Worm (Caenorhabditis elegans) whole organism, L1 larva: Measurements from ENCODE around the gene srg-1.

Experiments
- C34B4.2 ChIP-seq: sonication (generic microtip); optimal IDR thresholded peaks from 2 replicates; lab custom pipeline; 2017; ENCODE audit warnings: mild to moderate bottlenecking, missing genetic modification characterization, missing compliant biosample characterization
- aha-1 ChIP-seq: fragments of 150-350 bp; optimal IDR thresholded peaks from 2 replicates; lab custom pipeline; 2014; ENCODE audit warnings: missing biosample characterization, missing genetic modification characterization
- blmp-1 ChIP-seq: fragments of 150-350 bp; optimal IDR thresholded peaks from 2 replicates; lab custom pipeline; 2014; ENCODE audit warnings: missing biosample characterization, missing genetic modification characterization
- ceh-63 ChIP-seq: fragments of 200-800 bp; sonication (Bioruptor generic); optimal IDR thresholded peaks from 2 replicates; lab custom pipeline; 2018; ENCODE audit warnings: mild to moderate bottlenecking, missing genetic modification characterization, missing compliant biosample characterization
- ceh-8 ChIP-seq: fragments of 200-800 bp; sonication (Bioruptor generic); optimal IDR thresholded peaks from 2 replicates; lab custom pipeline; 2018; ENCODE audit warnings: mild to moderate bottlenecking, missing genetic modification characterization, moderate library complexity, missing compliant biosample characterization
- dpl-1 ChIP-seq, 3 experiments: fragments of 150-350 bp in 2 of 3; sonication (generic microtip) in 1 of 3; optimal IDR thresholded peaks; 2 replicates each; lab custom pipeline; 2014 to 2017; ENCODE audit warnings: missing biosample characterization in 3 of 3, missing genetic modification characterization in 3 of 3, missing genetic modification reagents in 3 of 3
- dsc-1 ChIP-seq: sonication (generic microtip); optimal IDR thresholded peaks from 2 replicates; lab custom pipeline; 2016; ENCODE audit warnings: mild to moderate bottlenecking, missing genetic modification characterization, missing compliant biosample characterization
- efl-3 ChIP-seq: fragments of 200-800 bp; sonication (Bioruptor generic); optimal IDR thresholded peaks from 2 replicates; lab custom pipeline; 2018; ENCODE audit warnings: mild to moderate bottlenecking, missing genetic modification characterization, missing compliant biosample characterization
- elt-2 ChIP-seq: sonication (generic microtip); optimal IDR thresholded peaks from 2 replicates; lab custom pipeline; 2016; ENCODE audit warnings: missing genetic modification characterization, mild to moderate bottlenecking, inconsistent platforms, missing compliant biosample characterization, missing genetic modification reagents
- elt-3 ChIP-seq, 6 experiments: fragments of 150-350 bp in 1 of 6; sonication (generic microtip); optimal IDR thresholded peaks; 2 replicates each; lab custom pipeline; 2017 to 2018; ENCODE audit warnings: missing biosample characterization in 6 of 6, missing genetic modification characterization in 6 of 6, inconsistent platforms in 1 of 6
- fkh-10 ChIP-seq: sonication (generic microtip); optimal IDR thresholded peaks from 2 replicates; lab custom pipeline; 2017; ENCODE audit warnings: missing biosample characterization, missing genetic modification reagents, missing genetic modification characterization
- fkh-8 ChIP-seq: sonication (generic microtip); optimal IDR thresholded peaks from 2 replicates; lab custom pipeline; 2016; ENCODE audit warnings: mild to moderate bottlenecking, missing genetic modification characterization, missing compliant biosample characterization
- fos-1 ChIP-seq: fragments of 150-350 bp; optimal IDR thresholded peaks from 2 replicates; lab custom pipeline; 2014; ENCODE audit warnings: missing biosample characterization, missing genetic modification characterization
- irx-1 ChIP-seq: sonication (generic microtip); optimal IDR thresholded peaks from 2 replicates; lab custom pipeline; 2016; ENCODE audit warnings: missing genetic modification characterization, missing compliant biosample characterization
- lin-14 ChIP-seq: fragments of 200-800 bp; sonication (Bioruptor generic); optimal IDR thresholded peaks from 2 replicates; lab custom pipeline; 2018; ENCODE audit warnings: mild to moderate bottlenecking, missing genetic modification characterization, moderate library complexity, missing compliant biosample characterization
- lin-15B ChIP-seq: fragments of 150-350 bp; sonication (generic microtip); optimal IDR thresholded peaks from 3 replicates; lab custom pipeline; 2014; ENCODE audit warnings: missing biosample characterization, missing genetic modification characterization
- lin-35 ChIP-seq, 2 experiments: fragments of 150-350 bp; optimal IDR thresholded peaks; 2 replicates each; lab custom pipeline; 2014; ENCODE audit warnings: missing biosample characterization in 2 of 2, missing genetic modification characterization in 2 of 2, missing genetic modification reagents in 2 of 2
- lsy-2 ChIP-seq, 2 experiments: fragments of 150-350 bp; optimal IDR thresholded peaks; 2 replicates each; lab custom pipeline; 2014; ENCODE audit warnings: missing biosample characterization in 2 of 2, missing genetic modification characterization in 2 of 2
- mdl-1 ChIP-seq, 2 experiments: fragments of 150-350 bp; optimal IDR thresholded peaks; 2 replicates each; lab custom pipeline; 2014 to 2017; ENCODE audit warnings: missing biosample characterization in 2 of 2, missing genetic modification characterization in 2 of 2, inconsistent platforms in 1 of 2
- nhr-11 ChIP-seq: fragments of 150-350 bp; optimal IDR thresholded peaks from 2 replicates; lab custom pipeline; 2014; ENCODE audit warnings: missing biosample characterization, missing genetic modification characterization
- nhr-19 ChIP-seq: fragments of 200-800 bp; sonication (Bioruptor generic); conservative IDR thresholded peaks from 2 replicates; pipeline ENCODE4 v1.3.6; 2022; ENCODE audit warnings: missing genetic modification characterization, missing compliant biosample characterization
- nhr-20 ChIP-seq: sonication (generic microtip); optimal IDR thresholded peaks from 2 replicates; lab custom pipeline; 2016; ENCODE audit warnings: mild to moderate bottlenecking, missing genetic modification characterization, missing compliant biosample characterization
- nhr-47 ChIP-seq: sonication (generic microtip); optimal IDR thresholded peaks from 2 replicates; lab custom pipeline; 2016; ENCODE audit warnings: mild to moderate bottlenecking, missing genetic modification characterization, moderate library complexity, missing compliant biosample characterization
- nhr-71 ChIP-seq: sonication (generic microtip); optimal IDR thresholded peaks from 2 replicates; lab custom pipeline; 2016; ENCODE audit warnings: mild to moderate bottlenecking, missing genetic modification characterization, moderate library complexity, missing compliant biosample characterization
- nhr-85 ChIP-seq: sonication (generic microtip); peaks from one replicate; lab custom pipeline; 2016; ENCODE audit warnings: missing genetic modification characterization, inconsistent platforms, missing compliant biosample characterization
- nhr-90 ChIP-seq: sonication (generic microtip); optimal IDR thresholded peaks from 2 replicates; lab custom pipeline; 2016; ENCODE audit warnings: mild to moderate bottlenecking, missing genetic modification characterization, missing compliant biosample characterization; ENCODE audit not compliant: poor library complexity
- pqm-1 ChIP-seq: sonication (generic microtip); optimal IDR thresholded peaks from 3 replicates; lab custom pipeline; 2017; ENCODE audit warnings: missing biosample characterization, missing genetic modification characterization
- rnt-1 ChIP-seq: sonication (generic microtip); optimal IDR thresholded peaks from 2 replicates; lab custom pipeline; 2016; ENCODE audit warnings: mild to moderate bottlenecking, missing genetic modification characterization, moderate library complexity, missing compliant biosample characterization
- snpc-4 ChIP-seq: fragments of 150-350 bp; optimal IDR thresholded peaks from 2 replicates; lab custom pipeline; 2014; ENCODE audit warnings: missing biosample characterization, missing genetic modification characterization
- snu-23 ChIP-seq: sonication (generic microtip); optimal IDR thresholded peaks from 2 replicates; lab custom pipeline; 2016; ENCODE audit warnings: missing genetic modification characterization, missing compliant biosample characterization
- tbx-2 ChIP-seq: sonication (generic microtip); optimal IDR thresholded peaks from 2 replicates; lab custom pipeline; 2016; ENCODE audit warnings: missing genetic modification characterization, missing compliant biosample characterization
- unc-130 ChIP-seq: fragments of 150-350 bp; optimal IDR thresholded peaks from 2 replicates; lab custom pipeline; 2017; ENCODE audit warnings: missing biosample characterization, missing genetic modification characterization, inconsistent platforms
- unc-62 ChIP-seq: fragments of 150-350 bp; optimal IDR thresholded peaks from 2 replicates; lab custom pipeline; 2014; ENCODE audit warnings: missing biosample characterization, missing genetic modification reagents, missing genetic modification characterization
- unc-86 ChIP-seq: sonication (generic microtip); optimal IDR thresholded peaks from 2 replicates; lab custom pipeline; 2016; ENCODE audit warnings: missing genetic modification characterization, missing compliant biosample characterization
- xbp-1 ChIP-seq: sonication (generic microtip); optimal IDR thresholded peaks from 2 replicates; lab custom pipeline; 2016; ENCODE audit warnings: missing genetic modification characterization, missing compliant biosample characterization
- ztf-11 ChIP-seq, 2 experiments: sonication (generic microtip); optimal IDR thresholded peaks; 2 replicates each; lab custom pipeline; 2016 to 2017; ENCODE audit warnings: missing genetic modification characterization in 2 of 2, missing biosample characterization in 1 of 2, missing compliant biosample characterization in 1 of 2

srg-1 gene

DNA sequence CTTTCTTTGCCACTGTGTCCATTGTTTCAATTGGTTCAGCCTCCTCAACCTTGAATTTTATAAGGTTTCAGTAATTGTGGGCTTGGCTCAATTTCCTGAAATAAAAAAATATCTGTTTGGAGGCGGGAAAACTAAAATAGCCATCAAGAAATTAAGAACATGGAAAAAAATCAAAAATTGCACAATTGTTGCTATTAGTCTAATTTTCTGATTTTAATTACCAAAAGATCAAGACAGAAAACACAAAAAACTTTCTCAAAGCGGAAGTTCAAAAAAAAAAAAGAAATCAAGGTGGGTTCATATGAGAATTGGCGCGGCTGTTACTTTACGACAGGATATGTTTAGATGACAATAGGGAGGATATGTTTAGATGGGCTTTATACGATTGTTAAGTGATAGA lies 27.3 kb downstream of the srg-1 start, which contains the start of gene esyt-2:
esyt-2 (minus strand) TSS at position 101 of the 400 bp plus-strand sequence.
- TF ChIP-seq aha-1 (tag; lab: Kevin White, UChicago) (no peak), irx-1 (tag; lab: Kevin White, UChicago) (no peak), unc-62 (no peak), nhr-90 (no peak), xbp-1 (tag; lab: Kevin White, UChicago) (no peak), fos-1 (tag; lab: Kevin White, UChicago) (no peak), fkh-10 (GFP tag; lab: Kevin White, UChicago) (no peak), unc-130 (tag; lab: Kevin White, UChicago) (no peak), ztf-11 (tag; optimal IDR thresholded peaks at IDR 0.05; lab: Kevin White, UChicago) (no peak), efl-3 (GFP tag; lab: Kevin White, UChicago) (no peak), nhr-71 (tag; lab: Kevin White, UChicago) (peak; percentile 54), lin-14 (GFP tag; lab: Kevin White, UChicago) (peak; percentile 5), nhr-11 (tag; lab: Kevin White, UChicago) (no peak), tbx-2 (tag; lab: Kevin White, UChicago) (no peak), ceh-63 (no peak), rnt-1 (tag; lab: Kevin White, UChicago) (peak; percentile 6)
- TF ChIP-seq, all 84 proteins: peak for 3

- no peak for TF ChIP-seq pqm-1 (tag; lab: Kevin White, UChicago)
- no peak for TF ChIP-seq snu-23 (GFP tag; lab: Kevin White, UChicago)
- TF ChIP-seq xbp-1 (tag; lab: Kevin White, UChicago): no peak
- peak; percentile 5 for TF ChIP-seq unc-86 (tag; lab: Kevin White, UChicago)
- TF ChIP-seq lin-14 (GFP tag; lab: Kevin White, UChicago): peak; percentile 30
- TF ChIP-seq fkh-8 (tag; lab: Kevin White, UChicago): peak; percentile 57
- TF ChIP-seq lin-15B: no peak
Measured at ce11 chrIII:6221403-6221802, 36.8 kb downstream of the srg-1 start.

ce11 chrIII:6216833-6217466 lies 41.2 kb downstream of the srg-1 start, which contains the start of gene hot-4:
hot-4 (plus strand) TSS chrIII:6217416.
- TF ChIP-seq dsc-1 (tag; lab: Kevin White, UChicago) (no peak), snpc-4 (no peak), unc-86 (tag; lab: Kevin White, UChicago) (no peak), blmp-1 (tag; lab: Kevin White, UChicago) (peak; percentile 34), elt-3 (tag; optimal IDR thresholded peaks at IDR 0.05; lab: Kevin White, UChicago) (no peak)

DNA sequence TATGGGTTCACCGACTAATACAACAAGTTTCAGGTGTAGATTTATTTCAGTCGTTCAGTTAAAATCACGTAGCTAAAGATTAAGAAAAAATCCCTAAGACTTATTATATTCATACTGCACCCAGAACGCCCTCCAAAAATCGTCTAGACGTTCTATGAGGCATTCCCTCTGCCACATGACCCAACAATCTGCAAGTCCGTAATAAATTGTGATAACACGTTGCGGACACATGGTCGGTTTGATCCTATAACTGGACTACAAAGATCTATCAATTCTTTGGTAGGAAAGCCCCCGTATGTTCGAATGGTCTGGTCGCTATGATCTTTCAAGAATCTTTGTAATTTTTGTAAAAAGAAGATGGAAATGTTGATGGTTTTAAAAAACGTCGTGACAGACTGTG lies 42.2 kb downstream of the srg-1 start:
- TF ChIP-seq nhr-19: peak; percentile 67
- TF ChIP-seq nhr-90: no peak
- peak in 1 of 2 experiments; percentile 34 for TF ChIP-seq lsy-2 (tag; optimal IDR thresholded peaks at IDR 0.05; lab: Kevin White, UChicago)
- peak; percentile 12 for TF ChIP-seq nhr-20
- no peak for TF ChIP-seq snpc-4
- peak in 1 of 2 experiments; percentile 59 for TF ChIP-seq mdl-1 (tag; optimal IDR thresholded peaks at IDR 0.05; lab: Kevin White, UChicago)
- peak; percentile 47 for TF ChIP-seq nhr-85
- TF ChIP-seq dpl-1 (GFP tag; optimal IDR thresholded peaks at IDR 0.05; lab: Kevin White, UChicago): peak in 1 of 3 experiments; percentile 13
- TF ChIP-seq elt-3 (tag; optimal IDR thresholded peaks at IDR 0.05; lab: Kevin White, UChicago): peak in 1 of 6 experiments; percentile 72
- no peak for TF ChIP-seq elt-2 (tag; lab: Kevin White, UChicago)
- TF ChIP-seq nhr-47 (tag; lab: Kevin White, UChicago): no peak
- TF ChIP-seq blmp-1 (tag; lab: Kevin White, UChicago): peak; percentile 76
- no peak for TF ChIP-seq rnt-1 (tag; lab: Kevin White, UChicago)
- TF ChIP-seq ceh-8: no peak
- peak in 1 of 2 experiments; percentile 47 for TF ChIP-seq lin-35 (GFP tag; optimal IDR thresholded peaks at IDR 0.05; lab: Kevin White, UChicago)
- no peak for TF ChIP-seq C34B4.2 (tag; lab: Kevin White, UChicago)
- TF ChIP-seq unc-130 (tag; lab: Kevin White, UChicago): peak; percentile 44
